Worm (Caenorhabditis elegans) whole organism, L3 larva: Measurements from ENCODE around the gene F47E1.4.

ENCODE experiments used
- ama-1 ChIP-seq: fragments of 150-350 bp; optimal IDR thresholded peaks from 2 replicates; lab custom pipeline; 2018
- ceh-16 ChIP-seq: sonication (generic microtip); optimal IDR thresholded peaks from 2 replicates; lab custom pipeline; 2017; ENCODE audit warnings: missing biosample characterization, missing genetic modification characterization
- ceh-28 ChIP-seq: fragments of 150-350 bp; optimal IDR thresholded peaks from 2 replicates; lab custom pipeline; 2014; ENCODE audit warnings: missing biosample characterization, missing genetic modification reagents, missing genetic modification characterization
- elt-1 ChIP-seq: fragments of 150-350 bp; optimal IDR thresholded peaks from 2 replicates; lab custom pipeline; 2014; ENCODE audit warnings: missing biosample characterization, missing genetic modification characterization
- elt-3 ChIP-seq, 3 experiments: fragments of 150-350 bp in 1 of 3; sonication (generic microtip) in 2 of 3; optimal IDR thresholded peaks; 2 replicates in 2 of 3; 4 replicates in 1 of 3; lab custom pipeline; 2014 to 2017; ENCODE audit warnings: missing biosample characterization in 3 of 3, missing genetic modification characterization in 3 of 3
- jun-1 ChIP-seq: fragments of 150-350 bp; optimal IDR thresholded peaks from 2 replicates; lab custom pipeline; 2014; ENCODE audit warnings: missing biosample characterization, missing genetic modification reagents, missing genetic modification characterization
- lin-15B ChIP-seq: fragments of 150-350 bp; optimal IDR thresholded peaks from 2 replicates; lab custom pipeline; 2014; ENCODE audit warnings: missing biosample characterization, missing genetic modification characterization
- lin-39 ChIP-seq: fragments of 150-350 bp; optimal IDR thresholded peaks from 2 replicates; lab custom pipeline; 2018; ENCODE audit warnings: missing biosample characterization, missing genetic modification reagents, missing genetic modification characterization
- nhr-76 ChIP-seq: fragments of 150-350 bp; sonication (generic microtip); optimal IDR thresholded peaks from 5 replicates; lab custom pipeline; 2014; ENCODE audit warnings: missing biosample characterization, missing genetic modification characterization
- nhr-77 ChIP-seq: fragments of 150-350 bp; optimal IDR thresholded peaks from 2 replicates; lab custom pipeline; 2014; ENCODE audit warnings: missing biosample characterization, missing genetic modification characterization
- skn-1 ChIP-seq: fragments of 150-350 bp; optimal IDR thresholded peaks from 2 replicates; lab custom pipeline; 2014; ENCODE audit warnings: missing biosample characterization, missing genetic modification characterization
- snpc-4 ChIP-seq: fragments of 150-350 bp; optimal IDR thresholded peaks from 2 replicates; lab custom pipeline; 2014; ENCODE audit warnings: missing biosample characterization, missing genetic modification characterization
- unc-62 ChIP-seq: fragments of 150-350 bp; sonication (generic microtip); optimal IDR thresholded peaks from 4 replicates; lab custom pipeline; 2014; ENCODE audit warnings: missing biosample characterization, missing genetic modification reagents, missing genetic modification characterization

ce11 chrX:9023816-9024215, 38.8 kb upstream of the F47E1.4 start:
- TF ChIP-seq ceh-28 (tag; lab: Kevin White, UChicago) = no peak
- TF ChIP-seq lin-39 (tag; lab: Kevin White, UChicago) = no peak
- TF ChIP-seq nhr-76 (tag; lab: Kevin White, UChicago) = no peak
- TF ChIP-seq jun-1 = no peak
- no peak for TF ChIP-seq nhr-77
- no peak for TF ChIP-seq ceh-16 (tag; lab: Kevin White, UChicago)
- no peak for TF ChIP-seq ama-1 (lab: Kevin White, UChicago)
- TF ChIP-seq unc-62 (GFP tag; lab: Kevin White, UChicago) = no peak
- TF ChIP-seq snpc-4 (tag; lab: Kevin White, UChicago) = no peak
- no peak for TF ChIP-seq lin-15B
- TF ChIP-seq elt-1 = no peak
- no peak for TF ChIP-seq elt-3 (tag; optimal IDR thresholded peaks at IDR 0.05; lab: Kevin White, UChicago)
- TF ChIP-seq skn-1 (tag; lab: Kevin White, UChicago) = no peak
